Worm (Caenorhabditis elegans) whole organism, L4 larva: ENCODE measurements around the gene ncx-10.

Experiments
- F26F4.8 ChIP-seq: fragments of 200-800 bp; sonication (Bioruptor generic); conservative IDR thresholded peaks from 2 replicates; pipeline ENCODE4 v1.3.6; 2022; ENCODE audit warnings: missing genetic modification characterization, missing compliant biosample characterization
- F44E2.7 ChIP-seq: fragments of 200-800 bp; sonication (Bioruptor generic); IDR thresholded peaks from 2 replicates; pipeline ENCODE4 v2.1.2; 2022; ENCODE audit warnings: missing genetic modification characterization, missing compliant biosample characterization
- T26A8.4 ChIP-seq: fragments of 200-800 bp; sonication (Bioruptor generic); IDR thresholded peaks from 2 replicates; pipeline ENCODE4 v1.3.6; 2022; ENCODE audit warnings: missing genetic modification characterization, missing compliant biosample characterization
- Y75B8A.6 ChIP-seq: fragments of 200-800 bp; sonication (Bioruptor generic); IDR thresholded peaks from 2 replicates; pipeline ENCODE4 v1.3.6; 2022; ENCODE audit warnings: missing genetic modification reagents, missing genetic modification characterization, missing compliant biosample characterization
- aha-1 ChIP-seq: fragments of 150-350 bp; peaks from one replicate; lab custom pipeline; 2014; ENCODE audit warnings: missing biosample characterization, missing genetic modification characterization
- aly-2 ChIP-seq: sonication (generic microtip); optimal IDR thresholded peaks from 2 replicates; lab custom pipeline; 2018; ENCODE audit warnings: missing biosample characterization, missing genetic modification characterization
- ceh-20 ChIP-seq: fragments of 200-800 bp; sonication (Bioruptor generic); IDR thresholded peaks from 2 replicates; pipeline ENCODE4 v1.3.6; 2022; ENCODE audit warnings: missing genetic modification reagents, missing genetic modification characterization, missing compliant biosample characterization
- ceh-82 ChIP-seq: sonication (generic microtip); optimal IDR thresholded peaks from 2 replicates; lab custom pipeline; 2017; ENCODE audit warnings: missing biosample characterization, missing genetic modification characterization
- ctbp-1 ChIP-seq: fragments of 200-800 bp; sonication (Bioruptor generic); IDR thresholded peaks from 2 replicates; pipeline ENCODE4 v1.3.6; 2022; ENCODE audit warnings: missing genetic modification reagents, missing genetic modification characterization, missing compliant biosample characterization
- daf-12 ChIP-seq: fragments of 150-350 bp; optimal IDR thresholded peaks from 2 replicates; lab custom pipeline; 2014; ENCODE audit warnings: missing biosample characterization, missing genetic modification reagents, missing genetic modification characterization
- daf-16 ChIP-seq, 3 experiments: sonication (generic microtip); optimal IDR thresholded peaks; 2 replicates each; lab custom pipeline; 2016 to 2017; ENCODE audit warnings: missing genetic modification characterization in 3 of 3, missing genetic modification reagents in 3 of 3, mild to moderate bottlenecking in 2 of 3, missing compliant biosample characterization in 2 of 3, missing biosample characterization in 1 of 3, moderate library complexity in 1 of 3
- daf-19 ChIP-seq: fragments of 200-800 bp; sonication (Bioruptor generic); conservative IDR thresholded peaks from 2 replicates; pipeline ENCODE4 v1.3.6; 2022; ENCODE audit warnings: missing genetic modification characterization, missing compliant biosample characterization
- dmd-6 ChIP-seq: fragments of 200-800 bp; sonication (Bioruptor generic); IDR thresholded peaks from 2 replicates; pipeline ENCODE4 v1.3.6; 2022; ENCODE audit warnings: missing genetic modification reagents, missing genetic modification characterization, missing compliant biosample characterization
- duxl-1 ChIP-seq: sonication (generic microtip); optimal IDR thresholded peaks from 2 replicates; lab custom pipeline; 2016; ENCODE audit warnings: mild to moderate bottlenecking, missing genetic modification characterization, moderate library complexity, missing compliant biosample characterization; ENCODE audit not compliant: poor library complexity
- dve-1 ChIP-seq: sonication (generic microtip); optimal IDR thresholded peaks from 2 replicates; lab custom pipeline; 2017; ENCODE audit warnings: antibody characterized with exemption, mild to moderate bottlenecking, missing genetic modification characterization, missing compliant biosample characterization; ENCODE audit not compliant: insufficient read depth
- egl-27 ChIP-seq: sonication (generic microtip); optimal IDR thresholded peaks from 3 replicates; lab custom pipeline; 2017; ENCODE audit warnings: missing biosample characterization, missing genetic modification reagents, missing genetic modification characterization
- egl-43 ChIP-seq: fragments of 200-800 bp; sonication (Bioruptor generic); IDR thresholded peaks from 2 replicates; pipeline ENCODE4 v1.3.6; 2022; ENCODE audit warnings: missing genetic modification reagents, missing genetic modification characterization, missing compliant biosample characterization
- fkh-10 ChIP-seq: fragments of 150-350 bp; optimal IDR thresholded peaks from 2 replicates; lab custom pipeline; 2014; ENCODE audit warnings: missing biosample characterization, missing genetic modification reagents, missing genetic modification characterization
- hlh-11 ChIP-seq: fragments of 200-800 bp; sonication (Bioruptor generic); optimal IDR thresholded peaks from 2 replicates; lab custom pipeline; 2018; ENCODE audit warnings: mild to moderate bottlenecking, missing genetic modification characterization, missing compliant biosample characterization
- hmg-1.1 ChIP-seq: fragments of 200-800 bp; sonication (Bioruptor generic); IDR thresholded peaks from 2 replicates; pipeline ENCODE4 v1.3.6; 2022; ENCODE audit warnings: missing genetic modification reagents, missing genetic modification characterization, missing compliant biosample characterization
- lim-7 ChIP-seq: fragments of 200-800 bp; sonication (Bioruptor generic); IDR thresholded peaks from 2 replicates; pipeline ENCODE4 v1.3.6; 2022; ENCODE audit warnings: missing genetic modification characterization, missing compliant biosample characterization
- lin-15B ChIP-seq: fragments of 150-350 bp; sonication (generic microtip); optimal IDR thresholded peaks from 3 replicates; lab custom pipeline; 2014; ENCODE audit warnings: missing biosample characterization, missing genetic modification characterization
- lin-29 ChIP-seq: fragments of 200-800 bp; sonication (Bioruptor generic); IDR thresholded peaks from 2 replicates; pipeline ENCODE4 v1.3.6; 2022; ENCODE audit warnings: missing genetic modification reagents, missing genetic modification characterization, missing compliant biosample characterization
- lin-39 ChIP-seq: fragments of 150-350 bp; optimal IDR thresholded peaks from 2 replicates; lab custom pipeline; 2014; ENCODE audit warnings: missing biosample characterization, missing genetic modification reagents, missing genetic modification characterization
- lir-3 ChIP-seq: sonication (generic microtip); optimal IDR thresholded peaks from 2 replicates; lab custom pipeline; 2016; ENCODE audit warnings: mild to moderate bottlenecking, missing genetic modification characterization, missing compliant biosample characterization
- lsy-2 ChIP-seq, 2 experiments: fragments of 150-350 bp in 1 of 2; sonication (generic microtip) in 1 of 2; optimal IDR thresholded peaks; 2 replicates each; lab custom pipeline; 2014 to 2017; ENCODE audit warnings: missing biosample characterization in 2 of 2, missing genetic modification characterization in 2 of 2
- madf-5 ChIP-seq, 2 experiments: fragments of 200-800 bp; sonication (Bioruptor generic); IDR thresholded peaks; 2 replicates each; pipeline ENCODE4 v1.3.6; 2022; ENCODE audit warnings: missing compliant biosample characterization in 2 of 2, missing genetic modification characterization in 2 of 2
- madf-9 ChIP-seq: fragments of 200-800 bp; sonication (Bioruptor generic); conservative IDR thresholded peaks from 2 replicates; pipeline ENCODE4 v1.3.6; 2022; ENCODE audit warnings: missing genetic modification reagents, missing genetic modification characterization, missing compliant biosample characterization
- mdl-1 ChIP-seq, 2 experiments: fragments of 150-350 bp in 1 of 2; sonication (generic microtip) in 1 of 2; optimal IDR thresholded peaks; 2 replicates each; lab custom pipeline; 2014 to 2017; ENCODE audit warnings: missing biosample characterization in 2 of 2, missing genetic modification characterization in 2 of 2
- mdt-29 ChIP-seq: fragments of 200-800 bp; sonication (Bioruptor generic); IDR thresholded peaks from 2 replicates; pipeline ENCODE4 v1.3.6; 2022; ENCODE audit warnings: missing genetic modification reagents, missing genetic modification characterization, missing compliant biosample characterization
- mep-1 ChIP-seq: fragments of 150-350 bp; sonication (generic microtip); optimal IDR thresholded peaks from 3 replicates; lab custom pipeline; 2014; ENCODE audit warnings: missing biosample characterization, missing genetic modification characterization
- mes-2 ChIP-seq: sonication (generic microtip); optimal IDR thresholded peaks from 2 replicates; lab custom pipeline; 2016; ENCODE audit warnings: missing genotype, mild to moderate bottlenecking, missing genetic modification characterization, missing compliant biosample characterization; ENCODE audit not compliant: poor library complexity, severe bottlenecking
- mxl-3 ChIP-seq: fragments of 200-800 bp; sonication (Bioruptor generic); optimal IDR thresholded peaks from 2 replicates; lab custom pipeline; 2018; ENCODE audit warnings: mild to moderate bottlenecking, missing genetic modification characterization, missing compliant biosample characterization
- nhr-111 ChIP-seq: fragments of 200-800 bp; sonication (Bioruptor generic); optimal IDR thresholded peaks from 2 replicates; lab custom pipeline; 2018; ENCODE audit warnings: mild to moderate bottlenecking, missing genetic modification characterization, missing compliant biosample characterization
- nhr-25 ChIP-seq: sonication (generic microtip); optimal IDR thresholded peaks from 2 replicates; lab custom pipeline; 2017; ENCODE audit warnings: missing genetic modification characterization, mild to moderate bottlenecking, missing compliant biosample characterization, antibody characterized with exemption, moderate library complexity, borderline replicate concordance; ENCODE audit not compliant: insufficient read depth
- nhr-28 ChIP-seq: fragments of 150-350 bp; optimal IDR thresholded peaks from 2 replicates; lab custom pipeline; 2014; ENCODE audit warnings: missing biosample characterization, missing genetic modification characterization
- nhr-41 ChIP-seq: fragments of 200-800 bp; sonication (Bioruptor generic); IDR thresholded peaks from 2 replicates; pipeline ENCODE4 v1.3.6; 2022; ENCODE audit warnings: missing genetic modification reagents, missing genetic modification characterization, missing compliant biosample characterization
- nhr-6 ChIP-seq: fragments of 150-350 bp; optimal IDR thresholded peaks from 2 replicates; lab custom pipeline; 2014; ENCODE audit warnings: missing biosample characterization, missing genetic modification characterization
- pha-4 ChIP-seq, 2 experiments: fragments of 150-350 bp in 1 of 2; fragments of 200-800 bp in 1 of 2; sonication (Bioruptor generic) in 1 of 2; IDR thresholded peaks in 1 of 2; optimal IDR thresholded peaks in 1 of 2; 2 replicates each; pipeline versions ENCODE4 v1.3.6 to Lab custom; 2014 to 2022; ENCODE audit warnings: missing genetic modification characterization in 2 of 2, missing genetic modification reagents in 2 of 2, missing biosample characterization in 1 of 2, missing compliant biosample characterization in 1 of 2
- rbr-2 ChIP-seq: sonication (generic microtip); optimal IDR thresholded peaks from 2 replicates; lab custom pipeline; 2016; ENCODE audit warnings: missing genotype, missing genetic modification characterization, missing compliant biosample characterization
- unc-39 ChIP-seq: sonication (generic microtip); optimal IDR thresholded peaks from 2 replicates; lab custom pipeline; 2017; ENCODE audit warnings: missing biosample characterization, missing genetic modification characterization
- unc-62 ChIP-seq, 3 experiments: fragments of 150-350 bp in 1 of 3; sonication (generic microtip); optimal IDR thresholded peaks in 2 of 3; peaks in 1 of 3; 1 replicate in 1 of 3; 2 replicates in 2 of 3; lab custom pipeline; 2014 to 2017; ENCODE audit warnings: missing biosample characterization in 3 of 3, missing genetic modification characterization in 3 of 3, missing genetic modification reagents in 3 of 3, missing genotype in 1 of 3
- zip-11 ChIP-seq: fragments of 200-800 bp; sonication (Bioruptor generic); IDR thresholded peaks from 2 replicates; pipeline ENCODE4 v1.3.6; 2022; ENCODE audit warnings: missing genetic modification characterization, missing compliant biosample characterization
- ztf-11 ChIP-seq: fragments of 150-350 bp; optimal IDR thresholded peaks from 2 replicates; lab custom pipeline; 2014; ENCODE audit warnings: missing biosample characterization, missing genetic modification characterization

The ncx-10 gene

DNA sequence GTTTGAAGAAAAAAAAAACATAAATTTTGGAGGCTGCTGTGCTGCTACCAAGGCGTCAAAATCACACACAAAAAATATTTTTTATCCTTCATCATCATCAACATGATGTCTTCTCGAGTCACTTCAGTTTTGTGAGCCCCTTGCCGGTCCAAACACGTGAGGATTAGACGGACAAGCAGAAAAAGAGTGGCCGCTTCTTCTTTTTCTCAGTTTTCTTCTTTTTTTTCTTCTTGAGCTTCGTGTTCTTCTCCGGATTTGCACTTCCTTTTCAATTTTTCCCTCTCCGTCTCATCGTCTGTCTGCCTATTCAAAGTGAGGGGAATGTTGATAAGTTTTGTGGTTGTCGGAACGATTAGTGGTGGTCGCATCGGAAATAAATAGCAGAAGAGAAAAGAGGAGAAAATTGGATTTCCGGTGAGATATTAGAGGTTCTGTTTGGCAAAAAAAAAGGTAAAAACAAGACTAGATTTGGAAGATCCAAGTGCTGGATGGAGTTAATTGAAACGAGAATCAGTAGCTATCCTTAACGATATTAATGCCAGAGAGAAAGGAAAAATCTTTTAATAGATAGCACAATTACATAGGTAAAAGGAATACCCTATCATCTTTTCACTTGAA is 47.6 kb upstream of the ncx-10 start (continued):
- no peak for TF ChIP-seq egl-27 (tag; lab: Kevin White, UChicago)
- 0 out of 2 replicates have a peak, but pooled peaks have one; percentile 58 for TF ChIP-seq hmg-1.1 (GFP tag; lab: Robert Waterston, UW)
- no peak for TF ChIP-seq lin-15B (tag; lab: Kevin White, UChicago)
- TF ChIP-seq ctbp-1 (GFP tag; lab: Robert Waterston, UW) = peak; percentile 37; the same call in 1 of the 2 replicates

DNA sequence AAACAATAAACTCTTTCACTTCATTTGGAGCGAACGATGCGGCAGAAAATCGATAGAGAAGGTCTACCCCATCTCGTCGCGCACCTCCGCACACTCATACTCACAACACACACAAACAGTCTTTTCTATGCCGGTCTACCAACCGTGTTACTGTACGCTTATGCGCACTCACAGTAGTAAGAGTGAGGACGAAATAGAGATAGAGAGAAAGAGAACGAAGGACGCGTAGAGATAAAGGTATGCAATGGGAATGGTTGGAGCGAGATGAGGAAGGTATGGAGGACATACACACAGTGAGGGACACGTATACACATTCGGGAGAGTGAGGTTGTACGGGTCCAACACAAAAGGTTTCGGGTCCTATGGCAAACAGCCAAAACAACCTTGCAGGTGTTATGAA is 45.9 kb upstream of the ncx-10 start:
- TF ChIP-seq unc-62 (GFP tag; optimal IDR thresholded peaks at IDR 0.05 in 1 of 2; lab: Kevin White, UChicago) = peak in 1 of 2 experiments; percentile 81
- no peak for TF ChIP-seq unc-62 (tag; optimal IDR thresholded peaks at IDR 0.05; lab: Kevin White, UChicago)
- TF ChIP-seq nhr-25 (tag; lab: Kevin White, UChicago) = peak; percentile 85
- no peak for TF ChIP-seq Y75B8A.6 (GFP tag; lab: Robert Waterston, UW)
- peak; percentile 75 for TF ChIP-seq nhr-28
- TF ChIP-seq daf-16 (GFP tag; optimal IDR thresholded peaks at IDR 0.05; lab: Kevin White, UChicago) = no peak
- TF ChIP-seq daf-16 (tag; optimal IDR thresholded peaks at IDR 0.05; lab: Kevin White, UChicago) = peak; percentile 36
- TF ChIP-seq T26A8.4 (GFP tag; lab: Robert Waterston, UW) = 0 out of 2 replicates have a peak, but pooled peaks have one; percentile 20
- TF ChIP-seq nhr-41 = no peak
- no peak for TF ChIP-seq aly-2 (tag; lab: Kevin White, UChicago)
- 0 out of 2 replicates have a peak, but pooled peaks have one; percentile 9 for TF ChIP-seq dmd-6 (GFP tag; lab: Robert Waterston, UW)
- no peak for TF ChIP-seq mdt-29 (GFP tag; lab: Robert Waterston, UW)
- 0 out of 2 replicates have a peak, but pooled peaks have one; percentile 49 for TF ChIP-seq egl-43
- peak; percentile 52; the same call in 1 of the 2 replicates for TF ChIP-seq hmg-1.1 (GFP tag; lab: Robert Waterston, UW)
- TF ChIP-seq dve-1 (tag; lab: Kevin White, UChicago) = peak; percentile 78
- no peak for TF ChIP-seq ztf-11 (tag; lab: Kevin White, UChicago)
- no peak for TF ChIP-seq F26F4.8
- TF ChIP-seq pha-4 (GFP tag; IDR thresholded peaks at IDR 0.05; lab: Robert Waterston, UW) = no peak
- peak; percentile 0 for TF ChIP-seq pha-4 (tag; optimal IDR thresholded peaks at IDR 0.05; lab: Kevin White, UChicago)
- peak in 1 of 2 experiments; percentile 54 for TF ChIP-seq lsy-2 (tag; optimal IDR thresholded peaks at IDR 0.05; lab: Kevin White, UChicago)
- TF ChIP-seq hlh-11 (tag; lab: Kevin White, UChicago) = peak; percentile 52
- 0 out of 2 replicates have a peak, but pooled peaks have one; percentile 35 for TF ChIP-seq F44E2.7 (GFP tag; lab: Robert Waterston, UW)
- peak; percentile 52 for TF ChIP-seq mes-2
- no peak for TF ChIP-seq fkh-10 (GFP tag; lab: Kevin White, UChicago)
- peak; percentile 41 for TF ChIP-seq nhr-6 (tag; lab: Kevin White, UChicago)
- no peak for TF ChIP-seq daf-12 (tag; lab: Kevin White, UChicago)
- peak; percentile 64 for TF ChIP-seq mep-1
- TF ChIP-seq mxl-3 = peak; percentile 72
- TF ChIP-seq lim-7 = no peak
- peak; percentile 21 for TF ChIP-seq rbr-2

DNA sequence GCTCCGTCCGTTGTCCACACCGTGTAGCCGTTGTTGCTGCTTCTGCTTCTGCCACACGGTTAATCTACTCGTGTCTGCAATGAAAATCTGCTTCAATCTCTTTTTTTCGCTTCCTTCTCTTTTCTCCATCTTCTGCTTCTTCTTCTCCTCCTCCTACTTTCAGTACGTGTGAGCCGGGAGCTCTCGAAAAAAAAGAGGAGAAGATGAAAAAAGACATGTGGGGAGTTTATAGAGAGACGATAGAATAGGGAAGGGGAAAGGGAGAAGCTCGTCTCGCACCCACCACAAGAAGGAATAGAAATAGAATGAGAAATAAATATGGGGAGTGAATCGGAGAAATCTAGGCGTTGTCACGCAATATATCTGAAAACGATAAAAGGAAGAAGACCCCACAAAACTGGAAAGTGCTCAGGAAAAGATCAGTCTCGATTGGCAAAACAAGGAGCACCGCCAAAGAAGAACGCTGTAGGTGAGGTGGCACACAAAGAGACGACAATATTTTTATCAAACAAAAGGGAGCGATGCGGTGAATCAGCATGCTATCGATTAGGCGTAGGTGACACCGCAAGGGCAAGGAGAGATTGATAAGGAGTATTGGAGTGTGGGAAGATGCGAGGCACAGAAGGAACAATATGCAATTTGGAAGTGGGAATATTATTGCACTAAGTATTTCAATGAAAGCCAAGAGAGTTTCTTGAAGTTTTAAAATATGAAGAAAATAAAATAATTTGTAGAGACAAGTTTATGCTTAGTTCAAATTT is 45.0 kb upstream of the ncx-10 start, which contains the start of gene let-413:
let-413 (minus strand) TSS at position 76 of the 761 bp plus-strand sequence.
- TF ChIP-seq madf-5 (GFP tag; IDR thresholded peaks at IDR 0.05; lab: Robert Waterston, UW) = no peak
- no peak for TF ChIP-seq unc-39 (tag; lab: Kevin White, UChicago)
- TF ChIP-seq ceh-82 = no peak
- peak; percentile 28; the same call in 1 of the 2 replicates for TF ChIP-seq dmd-6 (GFP tag; lab: Robert Waterston, UW)
- no peak for TF ChIP-seq nhr-111 (GFP tag; lab: Kevin White, UChicago)
- no peak for TF ChIP-seq mdl-1 (tag; optimal IDR thresholded peaks at IDR 0.05; lab: Kevin White, UChicago)
- no peak for TF ChIP-seq lir-3 (tag; lab: Kevin White, UChicago)
- TF ChIP-seq lin-29 = no peak
- TF ChIP-seq ceh-20 (GFP tag; lab: Robert Waterston, UW) = no peak
- no peak for TF ChIP-seq duxl-1 (tag; lab: Kevin White, UChicago)
- no peak for TF ChIP-seq lin-39 (tag; lab: Kevin White, UChicago)
- TF ChIP-seq aha-1 (tag; lab: Kevin White, UChicago) = peak; percentile 90
- no peak for TF ChIP-seq daf-19 (GFP tag; lab: Robert Waterston, UW)
- TF ChIP-seq madf-9 (GFP tag; lab: Robert Waterston, UW) = no peak
- peak; percentile 66 for TF ChIP-seq nhr-28
- peak; percentile 52 for TF ChIP-seq mes-2
- TF ChIP-seq zip-11 (GFP tag; lab: Robert Waterston, UW) = no peak
